Fruit fly (Drosophila melanogaster): ENCODE results near the gene CG42585.

- no peak for TF ChIP-seq CG8478 (optimal IDR thresholded peaks at IDR 0.05)
- TF ChIP-seq pan (optimal IDR thresholded peaks at IDR 0.05): no peak
- TF ChIP-seq psq (optimal IDR thresholded peaks at IDR 0.05): no peak
These were observed 35.0 kb downstream of the CG42585 start, which contains the start of gene CG4650 for dm6 chr2L:14774713-14775112.
